Fruit fly (Drosophila melanogaster) whole organism, prepupa: ENCODE results near the gene CG7707.

Source experiments
- Blimp-1 ChIP-seq: fragments of 200-800 bp; sonication (Bioruptor generic); optimal IDR thresholded peaks from 3 replicates; lab custom pipeline; 2017; ENCODE audit warnings: missing biosample characterization, missing genetic modification characterization, mild to moderate bottlenecking, moderate library complexity, missing genetic modification reagents
- CG10631 ChIP-seq: fragments of 200-800 bp; sonication (Bioruptor generic); optimal IDR thresholded peaks from 2 replicates; lab custom pipeline; 2016; ENCODE audit warnings: missing biosample characterization, missing genetic modification characterization
- CG6792 ChIP-seq: fragments of 200-800 bp; sonication (Bioruptor generic); optimal IDR thresholded peaks from 3 replicates; lab custom pipeline; 2016; ENCODE audit warnings: missing biosample characterization, missing genetic modification characterization
- Eip75B ChIP-seq: fragments of 200-800 bp; sonication (Bioruptor generic); optimal IDR thresholded peaks from 3 replicates; lab custom pipeline; 2016; ENCODE audit warnings: missing biosample characterization, missing genetic modification characterization
- Hr4 ChIP-seq: fragments of 200-800 bp; sonication (Bioruptor generic); optimal IDR thresholded peaks from 3 replicates; lab custom pipeline; 2016; ENCODE audit warnings: missing biosample characterization, missing genetic modification characterization
- OdsH ChIP-seq: fragments of 200-800 bp; sonication (Bioruptor generic); optimal IDR thresholded peaks from 3 replicates; lab custom pipeline; 2016; ENCODE audit warnings: missing biosample characterization, missing genetic modification characterization
- Smox ChIP-seq: fragments of 200-800 bp; sonication (Bioruptor generic); optimal IDR thresholded peaks from 3 replicates; lab custom pipeline; 2016; ENCODE audit warnings: missing biosample characterization, missing genetic modification characterization
- Sox15 ChIP-seq: fragments of 200-800 bp; sonication (Bioruptor generic); optimal IDR thresholded peaks from 3 replicates; lab custom pipeline; 2016; ENCODE audit warnings: missing biosample characterization, missing genetic modification characterization
- achi ChIP-seq: fragments of 200-800 bp; sonication (Bioruptor generic); optimal IDR thresholded peaks from 3 replicates; lab custom pipeline; 2016; ENCODE audit warnings: missing biosample characterization, missing genetic modification characterization
- dsx ChIP-seq: fragments of 200-800 bp; optimal IDR thresholded peaks from 3 replicates; lab custom pipeline; 2019; ENCODE audit warnings: missing biosample characterization, mild to moderate bottlenecking, missing genetic modification characterization, moderate library complexity; ENCODE audit not compliant: poor library complexity, severe bottlenecking
- fd59A ChIP-seq: fragments of 200-800 bp; sonication (Bioruptor generic); optimal IDR thresholded peaks from 2 replicates; lab custom pipeline; 2017; ENCODE audit warnings: missing biosample characterization, mild to moderate bottlenecking, missing genetic modification characterization, missing genetic modification reagents
- fd85E ChIP-seq: fragments of 200-800 bp; sonication (Bioruptor generic); optimal IDR thresholded peaks from 3 replicates; lab custom pipeline; 2016; ENCODE audit warnings: missing biosample characterization, missing genetic modification characterization

CG7707 gene

DNA sequence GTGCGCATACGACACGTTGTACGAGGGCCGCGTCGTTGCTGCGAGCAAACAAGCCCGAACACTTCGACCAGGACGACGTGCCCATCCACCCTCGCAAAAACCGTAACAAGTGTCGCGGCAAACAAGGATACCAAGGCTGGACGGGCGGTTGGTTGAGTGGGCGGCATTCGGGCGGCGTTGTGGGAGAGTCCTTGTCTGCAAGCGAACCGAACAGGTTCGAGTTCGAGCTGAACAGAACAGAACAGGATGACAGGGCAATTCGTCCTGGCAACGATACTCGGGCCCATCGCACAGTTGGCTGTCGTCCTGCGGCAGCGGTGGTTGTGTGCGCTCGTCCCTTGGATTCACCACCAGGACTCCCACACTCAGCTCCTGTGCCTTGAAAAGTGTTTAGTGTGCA lies 26.2 kb downstream of the CG7707 start:
- no peak for TF ChIP-seq fd85E (GFP tag; lab: Kevin White, UChicago)
- TF ChIP-seq Hr4 (GFP tag; lab: Kevin White, UChicago), result no peak

DNA sequence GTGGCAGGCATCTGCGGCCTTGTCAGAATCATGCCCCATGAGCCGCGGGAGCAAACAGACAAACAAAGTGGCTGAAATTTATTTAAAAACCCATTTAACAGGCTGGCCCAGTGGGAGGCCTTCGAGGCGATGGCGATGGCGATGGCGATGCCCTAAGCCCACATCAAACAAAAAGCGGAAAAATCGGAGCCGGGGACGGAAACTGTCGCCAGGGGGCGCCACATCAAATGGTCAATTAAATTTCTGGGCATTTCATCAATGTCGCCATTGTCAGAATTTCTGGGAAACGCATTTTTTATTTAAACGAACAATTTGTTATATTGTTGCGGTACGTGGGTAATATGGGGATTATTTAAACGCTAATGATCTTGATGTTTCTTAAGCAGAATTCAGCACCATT lies 49.0 kb downstream of the CG7707 start:
- no peak for TF ChIP-seq Eip75B
- TF ChIP-seq Sox15 (GFP tag; lab: Kevin White, UChicago), result no peak
- no peak for TF ChIP-seq dsx
- TF ChIP-seq Blimp-1 (GFP tag; lab: Kevin White, UChicago), result no peak
- no peak for TF ChIP-seq fd59A
- TF ChIP-seq CG10631, result no peak
- TF ChIP-seq achi (GFP tag; lab: Kevin White, UChicago), result no peak
- TF ChIP-seq Smox (GFP tag; lab: Kevin White, UChicago), result no peak
- no peak for TF ChIP-seq OdsH (GFP tag; lab: Kevin White, UChicago)
- no peak for TF ChIP-seq CG6792
